Worm (Caenorhabditis elegans) whole organism, L4 larva: Measurements from ENCODE around the gene Y46C8AL.11.

Source experiments
- F26F4.8 ChIP-seq: fragments of 200-800 bp; sonication (Bioruptor generic); conservative IDR thresholded peaks from 2 replicates; pipeline ENCODE4 v1.3.6; 2022; ENCODE audit warnings: missing genetic modification characterization, missing compliant biosample characterization
- F37D6.2 ChIP-seq: sonication (generic microtip); optimal IDR thresholded peaks from 2 replicates; lab custom pipeline; 2016; ENCODE audit warnings: mild to moderate bottlenecking, missing genetic modification characterization, missing compliant biosample characterization
- Y75B8A.6 ChIP-seq: fragments of 200-800 bp; sonication (Bioruptor generic); IDR thresholded peaks from 2 replicates; pipeline ENCODE4 v1.3.6; 2022; ENCODE audit warnings: missing genetic modification reagents, missing genetic modification characterization, missing compliant biosample characterization
- aly-2 ChIP-seq: sonication (generic microtip); optimal IDR thresholded peaks from 2 replicates; lab custom pipeline; 2018; ENCODE audit warnings: missing biosample characterization, missing genetic modification characterization
- ama-1 ChIP-seq: fragments of 150-350 bp; optimal IDR thresholded peaks from 2 replicates; lab custom pipeline; 2014; ENCODE audit warnings: inconsistent platforms, mixed read lengths
- attf-4 ChIP-seq: sonication (generic microtip); optimal IDR thresholded peaks from 3 replicates; lab custom pipeline; 2017; ENCODE audit warnings: missing biosample characterization, missing genetic modification characterization
- ceh-20 ChIP-seq: fragments of 200-800 bp; sonication (Bioruptor generic); IDR thresholded peaks from 2 replicates; pipeline ENCODE4 v1.3.6; 2022; ENCODE audit warnings: missing genetic modification reagents, missing genetic modification characterization, missing compliant biosample characterization
- ceh-28 ChIP-seq: fragments of 150-350 bp; optimal IDR thresholded peaks from 2 replicates; lab custom pipeline; 2014; ENCODE audit warnings: missing biosample characterization, missing genetic modification reagents, missing genetic modification characterization
- ceh-32 ChIP-seq: sonication (generic microtip); optimal IDR thresholded peaks from 2 replicates; lab custom pipeline; 2016; ENCODE audit warnings: mild to moderate bottlenecking, missing genetic modification characterization, missing compliant biosample characterization; ENCODE audit not compliant: poor library complexity
- ceh-62 ChIP-seq: sonication (generic microtip); optimal IDR thresholded peaks from 2 replicates; lab custom pipeline; 2017; ENCODE audit warnings: missing biosample characterization, missing genetic modification characterization
- daf-16 ChIP-seq, 3 experiments: sonication (generic microtip); optimal IDR thresholded peaks; 2 replicates each; lab custom pipeline; 2016 to 2017; ENCODE audit warnings: missing genetic modification characterization in 3 of 3, missing genetic modification reagents in 3 of 3, mild to moderate bottlenecking in 2 of 3, missing compliant biosample characterization in 2 of 3, missing biosample characterization in 1 of 3, moderate library complexity in 1 of 3
- daf-8 ChIP-seq: fragments of 200-800 bp; sonication (Bioruptor generic); IDR thresholded peaks from 2 replicates; pipeline ENCODE4 v1.3.6; 2022; ENCODE audit warnings: missing genetic modification characterization, missing compliant biosample characterization
- dmd-6 ChIP-seq: fragments of 200-800 bp; sonication (Bioruptor generic); IDR thresholded peaks from 2 replicates; pipeline ENCODE4 v1.3.6; 2022; ENCODE audit warnings: missing genetic modification reagents, missing genetic modification characterization, missing compliant biosample characterization
- dmd-9 ChIP-seq: fragments of 200-800 bp; sonication (Bioruptor generic); IDR thresholded peaks from 2 replicates; pipeline ENCODE4 v1.3.6; 2022; ENCODE audit warnings: missing genetic modification reagents, missing genetic modification characterization, missing compliant biosample characterization
- fos-1 ChIP-seq: fragments of 150-350 bp; optimal IDR thresholded peaks from 2 replicates; lab custom pipeline; 2014; ENCODE audit warnings: missing biosample characterization, missing genetic modification characterization
- hlh-30 ChIP-seq: sonication (generic microtip); optimal IDR thresholded peaks from 2 replicates; lab custom pipeline; 2017; ENCODE audit warnings: antibody characterized with exemption, mild to moderate bottlenecking, missing genetic modification characterization, missing compliant biosample characterization; ENCODE audit not compliant: insufficient read depth
- madf-5 ChIP-seq, 2 experiments: fragments of 200-800 bp; sonication (Bioruptor generic); IDR thresholded peaks; 2 replicates each; pipeline ENCODE4 v1.3.6; 2022; ENCODE audit warnings: missing compliant biosample characterization in 2 of 2, missing genetic modification characterization in 2 of 2
- mes-2 ChIP-seq: sonication (generic microtip); optimal IDR thresholded peaks from 2 replicates; lab custom pipeline; 2016; ENCODE audit warnings: missing genotype, mild to moderate bottlenecking, missing genetic modification characterization, missing compliant biosample characterization; ENCODE audit not compliant: poor library complexity, severe bottlenecking
- mxl-2 ChIP-seq: fragments of 200-800 bp; sonication (Bioruptor generic); conservative IDR thresholded peaks from 2 replicates; pipeline ENCODE4 v1.3.6; 2022; ENCODE audit warnings: missing genetic modification reagents, missing genetic modification characterization, missing compliant biosample characterization
- nhr-25 ChIP-seq: sonication (generic microtip); optimal IDR thresholded peaks from 2 replicates; lab custom pipeline; 2017; ENCODE audit warnings: missing genetic modification characterization, mild to moderate bottlenecking, missing compliant biosample characterization, antibody characterized with exemption, moderate library complexity, borderline replicate concordance; ENCODE audit not compliant: insufficient read depth
- nhr-28 ChIP-seq: fragments of 150-350 bp; optimal IDR thresholded peaks from 2 replicates; lab custom pipeline; 2014; ENCODE audit warnings: missing biosample characterization, missing genetic modification characterization
- nhr-42 ChIP-seq: fragments of 200-800 bp; sonication (Bioruptor generic); IDR thresholded peaks from 2 replicates; pipeline ENCODE4 v1.3.6; 2022; ENCODE audit warnings: missing genetic modification characterization, missing compliant biosample characterization
- nhr-76 ChIP-seq: fragments of 150-350 bp; optimal IDR thresholded peaks from 2 replicates; lab custom pipeline; 2014; ENCODE audit warnings: missing biosample characterization, missing genetic modification characterization
- nhr-77 ChIP-seq: fragments of 150-350 bp; optimal IDR thresholded peaks from 2 replicates; lab custom pipeline; 2014; ENCODE audit warnings: missing biosample characterization, missing genetic modification characterization
- pqm-1 ChIP-seq: sonication (generic microtip); optimal IDR thresholded peaks from 2 replicates; lab custom pipeline; 2017; ENCODE audit warnings: missing biosample characterization, missing genetic modification characterization
- rbr-2 ChIP-seq: sonication (generic microtip); optimal IDR thresholded peaks from 2 replicates; lab custom pipeline; 2016; ENCODE audit warnings: missing genotype, missing genetic modification characterization, missing compliant biosample characterization
- saeg-2 ChIP-seq: fragments of 200-800 bp; sonication (Bioruptor generic); IDR thresholded peaks from 2 replicates; pipeline ENCODE4 v1.3.6; 2022; ENCODE audit warnings: missing genetic modification reagents, missing genetic modification characterization, missing compliant biosample characterization
- sdz-12 ChIP-seq: fragments of 200-800 bp; sonication (Bioruptor generic); optimal IDR thresholded peaks from 2 replicates; lab custom pipeline; 2018; ENCODE audit warnings: mild to moderate bottlenecking, missing genetic modification characterization, missing compliant biosample characterization
- unc-62 ChIP-seq, 3 experiments: fragments of 150-350 bp in 1 of 3; sonication (generic microtip); optimal IDR thresholded peaks in 2 of 3; peaks in 1 of 3; 1 replicate in 1 of 3; 2 replicates in 2 of 3; lab custom pipeline; 2014 to 2017; ENCODE audit warnings: missing biosample characterization in 3 of 3, missing genetic modification characterization in 3 of 3, missing genetic modification reagents in 3 of 3, missing genotype in 1 of 3
- vab-7 ChIP-seq: fragments of 200-800 bp; sonication (Bioruptor generic); IDR thresholded peaks from 2 replicates; pipeline ENCODE4 v1.3.6; 2022; ENCODE audit warnings: missing genetic modification reagents, missing genetic modification characterization, missing compliant biosample characterization

The Y46C8AL.11 gene

DNA sequence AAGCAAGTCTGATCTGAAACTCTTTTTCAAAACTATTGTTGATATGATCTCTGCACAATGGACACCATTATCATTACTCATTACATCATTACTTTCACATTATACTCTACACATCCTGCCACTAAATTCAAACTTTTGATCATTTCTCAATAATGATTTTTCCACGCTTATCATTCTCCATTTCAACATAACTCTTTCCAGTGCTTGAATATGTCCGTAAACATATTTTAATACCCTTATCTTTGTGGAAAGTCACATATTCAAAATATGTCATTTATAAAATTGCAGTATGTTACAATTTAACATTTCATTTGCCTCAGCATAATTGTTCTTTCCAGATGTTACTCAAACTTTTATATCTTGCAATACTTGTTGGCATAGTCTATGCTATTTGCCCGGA, 17.3 kb downstream of the Y46C8AL.11 start, which contains the start of gene clec-75 (continued):
- TF ChIP-seq fos-1 (tag; lab: Kevin White, UChicago) (no peak), ceh-62 (tag; lab: Kevin White, UChicago) (no peak), hlh-30 (no peak)

DNA sequence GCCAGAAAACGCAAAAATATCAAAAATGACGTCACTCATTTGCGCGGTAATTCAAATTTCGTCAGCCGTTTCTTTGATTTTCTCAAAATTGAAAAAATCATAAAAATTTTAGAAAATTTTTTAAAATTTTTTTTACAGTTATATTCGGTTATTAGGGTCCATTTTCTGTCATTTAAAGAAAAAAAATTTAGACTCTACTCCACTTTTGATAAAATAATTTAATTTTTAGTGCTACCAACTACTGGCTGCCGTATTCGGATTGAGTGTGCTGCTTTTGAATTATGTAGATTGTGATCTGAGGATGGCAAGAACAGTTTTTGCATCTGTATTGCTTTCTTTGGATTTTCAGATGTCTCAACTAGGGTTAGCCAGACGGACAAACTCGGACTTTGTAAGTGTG, 19.5 kb downstream of the Y46C8AL.11 start, which contains the start of gene Y46C8AM.1:
Y46C8AM.1 (plus strand) TSS at position 301 of the 400 bp plus-strand sequence.
- no peak for TF ChIP-seq nhr-42

DNA sequence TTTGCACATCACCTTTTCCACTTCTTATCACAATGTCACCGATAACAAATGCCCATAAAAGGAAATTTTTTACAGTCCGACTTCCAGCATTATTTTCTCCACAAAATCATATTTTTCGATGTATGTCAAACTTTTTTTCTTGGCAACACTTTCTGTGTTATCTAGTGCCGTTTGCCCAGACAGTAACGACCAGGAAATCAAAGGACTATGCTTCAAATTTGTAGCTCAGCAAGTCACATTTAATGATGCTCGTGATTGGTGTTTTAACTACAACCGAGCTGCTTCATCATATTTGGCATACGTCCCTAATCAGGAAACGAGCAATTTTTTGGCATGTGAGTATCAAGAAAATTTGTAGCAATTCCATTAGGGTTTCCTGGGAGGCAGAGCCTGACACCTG, 20.4 kb downstream of the Y46C8AL.11 start:
- no peak for TF ChIP-seq dmd-9 (GFP tag; lab: Robert Waterston, UW)
- TF ChIP-seq nhr-28 (tag; lab: Kevin White, UChicago), result peak; percentile 64
- TF ChIP-seq hlh-30, result peak; percentile 9
- TF ChIP-seq saeg-2 (GFP tag; lab: Robert Waterston, UW), result no peak
- TF ChIP-seq dmd-6 (GFP tag; lab: Robert Waterston, UW), result peak; percentile 22; the same call in 1 of the 2 replicates
- no peak for TF ChIP-seq F37D6.2 (tag; lab: Kevin White, UChicago)
- TF ChIP-seq ceh-32 (tag; lab: Kevin White, UChicago), result no peak
- no peak for TF ChIP-seq daf-8 (GFP tag; lab: Robert Waterston, UW)
- no peak for TF ChIP-seq vab-7 (GFP tag; lab: Robert Waterston, UW)
- TF ChIP-seq nhr-76 (tag; lab: Kevin White, UChicago), result no peak
- no peak for TF ChIP-seq nhr-25
- TF ChIP-seq rbr-2 (tag; lab: Kevin White, UChicago), result no peak
- no peak for TF ChIP-seq sdz-12 (GFP tag; lab: Kevin White, UChicago)

DNA sequence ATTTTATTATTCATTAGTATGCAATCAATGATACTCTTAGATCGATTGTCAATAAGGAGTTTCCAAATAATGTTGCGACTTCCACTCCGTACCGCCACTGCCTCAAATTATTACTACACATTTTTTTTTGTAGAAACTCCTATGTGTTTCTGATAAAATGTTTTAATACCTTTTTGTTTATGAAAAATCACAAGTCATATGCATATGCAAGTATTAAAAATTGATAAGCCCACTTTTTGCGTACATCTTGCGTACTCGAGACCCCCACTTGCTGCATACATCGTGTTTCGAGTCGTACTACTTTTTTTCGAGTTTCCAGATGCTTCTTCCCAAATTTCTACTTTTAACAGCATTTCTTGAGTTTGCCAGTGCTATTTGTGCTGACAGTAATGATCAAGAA, 21.9 kb downstream of the Y46C8AL.11 start, which contains the start of gene clec-76:
clec-76 (plus strand) TSS at position 234 of the 400 bp plus-strand sequence.
- TF ChIP-seq Y75B8A.6 (GFP tag; lab: Robert Waterston, UW) (no peak), madf-5 (GFP tag; IDR thresholded peaks at IDR 0.05; lab: Robert Waterston, UW) (no peak), nhr-77 (peak; percentile 58), daf-16 (GFP tag; optimal IDR thresholded peaks at IDR 0.05; lab: Kevin White, UChicago) (no peak), daf-16 (tag; optimal IDR thresholded peaks at IDR 0.05; lab: Kevin White, UChicago) (peak; percentile 51), pqm-1 (peak; percentile 3), dmd-6 (GFP tag; lab: Robert Waterston, UW) (peak; percentile 36; the same call in 1 of the 2 replicates), nhr-28 (tag; lab: Kevin White, UChicago) (peak; percentile 74)

DNA sequence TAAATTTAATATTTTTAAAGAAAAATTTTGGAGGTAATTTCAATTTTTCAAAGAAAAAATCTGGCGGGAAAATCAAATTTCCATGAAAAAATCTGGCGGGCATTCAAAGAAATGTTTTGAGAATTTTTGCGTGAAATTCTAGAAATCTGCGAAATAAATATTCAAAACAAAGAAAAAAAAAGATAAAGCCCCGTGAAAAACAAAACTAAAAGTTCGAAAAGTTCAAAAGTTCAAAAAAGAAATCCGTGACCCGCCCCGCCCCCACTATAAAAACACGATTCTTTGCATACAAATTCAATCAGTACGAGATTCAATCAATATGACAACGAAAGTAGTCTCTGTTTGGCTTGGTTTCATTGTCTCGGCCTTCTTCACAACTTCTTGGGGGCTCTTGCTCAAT, 29.9 kb downstream of the Y46C8AL.11 start, which contains the start of gene clec-79:
clec-79 (plus strand) TSS at position 301 of the 400 bp plus-strand sequence.
- TF ChIP-seq rbr-2 (tag; lab: Kevin White, UChicago) (no peak), mxl-2 (GFP tag; lab: Robert Waterston, UW) (no peak), mes-2 (tag; lab: Kevin White, UChicago) (no peak), ceh-62 (tag; lab: Kevin White, UChicago) (no peak), ama-1 (lab: Kevin White, UChicago) (no peak), ceh-20 (GFP tag; lab: Robert Waterston, UW) (no peak), attf-4 (tag; lab: Kevin White, UChicago) (no peak), sdz-12 (GFP tag; lab: Kevin White, UChicago) (no peak), dmd-9 (GFP tag; lab: Robert Waterston, UW) (no peak)

DNA sequence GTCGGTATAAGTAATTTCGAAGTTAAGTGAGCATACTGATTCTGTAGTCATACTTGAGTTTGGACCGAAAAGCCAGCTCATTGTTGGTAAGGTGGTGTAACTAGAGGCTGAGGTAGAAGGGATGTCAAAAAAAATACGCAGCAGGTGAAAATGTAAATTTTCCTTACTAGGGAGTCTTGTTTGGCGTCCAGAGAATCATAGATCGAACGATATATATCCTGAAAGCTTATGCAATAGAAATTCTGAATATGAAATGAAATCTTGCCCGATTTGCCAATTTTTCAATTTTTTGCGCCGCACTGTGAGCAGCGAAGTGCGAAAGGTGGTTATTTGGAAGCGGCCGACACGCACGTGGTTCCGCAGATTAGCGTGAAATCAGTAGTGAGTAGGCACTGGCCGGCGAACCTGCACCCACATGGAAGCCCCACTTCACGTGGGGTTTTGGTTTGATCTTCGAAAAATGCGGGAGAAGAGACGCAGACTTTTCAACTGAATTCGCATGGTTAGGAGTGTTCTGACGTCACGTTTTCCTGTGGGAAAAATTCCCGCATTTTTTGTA, 34.9 kb downstream of the Y46C8AL.11 start, which contains the start of gene srh-220:
srh-220 (minus strand) TSS at position 51 of the 559 bp plus-strand sequence.
- TF ChIP-seq ceh-20 (GFP tag; lab: Robert Waterston, UW), result no peak
- TF ChIP-seq aly-2 (tag; lab: Kevin White, UChicago), result no peak
- no peak for TF ChIP-seq unc-62 (GFP tag; optimal IDR thresholded peaks at IDR 0.05 in 1 of 2; lab: Kevin White, UChicago)
- no peak for TF ChIP-seq unc-62 (tag; optimal IDR thresholded peaks at IDR 0.05; lab: Kevin White, UChicago)
- TF ChIP-seq ceh-28 (tag; lab: Kevin White, UChicago), result no peak
- 0 out of 2 replicates have a peak, but pooled peaks have one; percentile 51 for TF ChIP-seq F26F4.8 (GFP tag; lab: Robert Waterston, UW)
- TF ChIP-seq, all 104 proteins: peak for 1
